Fruit fly (Drosophila melanogaster): ENCODE measurements around the gene CG31229.

CG31229 gene

dm6 chr3R:18692619-18693018 is 25.0 kb downstream of the CG31229 start, which contains the start of gene Muc91C:
TSS of gene Muc91C (minus strand) at chr3R:18692719.
- TF ChIP-seq CG12391 (tag; optimal IDR thresholded peaks at IDR 0.05) (no peak), phol (tag; optimal IDR thresholded peaks at IDR 0.05) (no peak), Atf3 (GFP tag; optimal IDR thresholded peaks at IDR 0.05) (no peak), nau (GFP tag; optimal IDR thresholded peaks at IDR 0.05) (no peak), CG4820 (GFP tag; optimal IDR thresholded peaks at IDR 0.05) (no peak), sob (GFP tag; IDR thresholded peaks at IDR 0.05) (no peak), CHES-1-like (GFP tag; optimal IDR thresholded peaks at IDR 0.05) (no peak), Max (GFP tag; optimal IDR thresholded peaks at IDR 0.05) (no peak), otp (GFP tag; IDR thresholded peaks at IDR 0.05) (no peak), Myb (GFP tag; optimal IDR thresholded peaks at IDR 0.05) (no peak), lov (optimal IDR thresholded peaks at IDR 0.05) (no peak), lov (GFP tag; IDR thresholded peaks at IDR 0.05) (no peak), CG4854 (GFP tag; optimal IDR thresholded peaks at IDR 0.05) (no peak), CG3281 (GFP tag; optimal IDR thresholded peaks at IDR 0.05) (no peak)

- no peak for TF ChIP-seq Side (GFP tag; optimal IDR thresholded peaks at IDR 0.05)
- TF ChIP-seq CG15696 (tag; optimal IDR thresholded peaks at IDR 0.05): no peak
- no peak for TF ChIP-seq Hmr (GFP tag; optimal IDR thresholded peaks at IDR 0.05)
- no peak for TF ChIP-seq Hr51 (GFP tag; optimal IDR thresholded peaks at IDR 0.05)
- no peak for TF ChIP-seq kay (GFP tag; optimal IDR thresholded peaks at IDR 0.05)
- TF ChIP-seq bbx (GFP tag; IDR thresholded peaks at IDR 0.05; ENCODE audit: partially characterized antibody): no peak
- no peak for TF ChIP-seq CG17912 (GFP tag; optimal IDR thresholded peaks at IDR 0.05)
- TF ChIP-seq CG6272 (GFP tag; IDR thresholded peaks at IDR 0.05): no peak
- no peak for TF ChIP-seq Trl (optimal IDR thresholded peaks at IDR 0.05)
- no peak for TF ChIP-seq Trl (GFP tag; optimal IDR thresholded peaks at IDR 0.05)
- TF ChIP-seq Camta (GFP tag; optimal IDR thresholded peaks at IDR 0.05): no peak
Measured at dm6 chr3R:18693611-18694010, 26.0 kb downstream of the CG31229 start, which contains the start of gene CG14300. TSS of gene CG14300 (minus strand) at chr3R:18693711.

dm6 chr3R:18694952-18695351 is 27.3 kb downstream of the CG31229 start, which contains the start of gene CG34282:
TSS of gene CG34282 (plus strand) at chr3R:18695252.
- TF ChIP-seq nom (GFP tag; optimal IDR thresholded peaks at IDR 0.05) (no peak), Opbp (GFP tag; IDR thresholded peaks at IDR 0.05; ENCODE audit: partially characterized antibody) (no peak), Hmr (GFP tag; optimal IDR thresholded peaks at IDR 0.05) (no peak), CG6791 (GFP tag; IDR thresholded peaks at IDR 0.05; ENCODE audit: partially characterized antibody) (no peak)

- TF ChIP-seq Mad (GFP tag; optimal IDR thresholded peaks at IDR 0.05): no peak
- TF ChIP-seq CG4730 (GFP tag; IDR thresholded peaks at IDR 0.05): no peak
- TF ChIP-seq chinmo (GFP tag; IDR thresholded peaks at IDR 0.05; ENCODE audit: partially characterized antibody): 0 out of 4 replicates have a peak, but pooled peaks have one; percentile 40
- TF ChIP-seq HLHmδ (GFP tag; optimal IDR thresholded peaks at IDR 0.05): no peak
- TF ChIP-seq Chrac-16 (GFP tag; optimal IDR thresholded peaks at IDR 0.05): no peak
- TF ChIP-seq pfk (GFP tag; optimal IDR thresholded peaks at IDR 0.05): peak; percentile 94
- TF ChIP-seq CG15601 (tag; optimal IDR thresholded peaks at IDR 0.05): no peak
- TF ChIP-seq Xrp1 (GFP tag; IDR thresholded peaks at IDR 0.05): no peak
- TF ChIP-seq CG8765 (GFP tag; IDR thresholded peaks at IDR 0.05): no peak
- peak; percentile 7 for TF ChIP-seq cg (GFP tag; optimal IDR thresholded peaks at IDR 0.05)
- peak; percentile 76 for TF ChIP-seq Deaf1 (tag; optimal IDR thresholded peaks at IDR 0.05)
- no peak for TF ChIP-seq bcd (GFP tag; optimal IDR thresholded peaks at IDR 0.05)
- TF ChIP-seq sim (GFP tag; IDR thresholded peaks at IDR 0.05): no peak
- TF ChIP-seq pum (GFP tag; optimal IDR thresholded peaks at IDR 0.05): no peak
- TF ChIP-seq Nf-YC (tag; optimal IDR thresholded peaks at IDR 0.05): peak; percentile 84
- no peak for TF ChIP-seq CG33557 (GFP tag; optimal IDR thresholded peaks at IDR 0.05)
- no peak for TF ChIP-seq CG7963 (GFP tag; IDR thresholded peaks at IDR 0.05; ENCODE audit: partially characterized antibody)
- TF ChIP-seq CG30403 (GFP tag; optimal IDR thresholded peaks at IDR 0.05): no peak
Measured at dm6 chr3R:18698855-18699569, 31.4 kb downstream of the CG31229 start.

Data from whole organism, embryonic.